Comparison of ENCODE assay signal across 4 worm cellular contexts in genomic region chrII:643733-644132, ce11.
TF ChIP-seq lines count a peak whose summit lies in the region.

No protein-coding gene starts in this region.

TF ChIP-seq in whole organism, early embryonic, 17 proteins besides CTCF, POLR2A, EP300 and RAD21:
- no peak for TF ChIP-seq tbx-37 (GFP tag; conservative IDR thresholded peaks at IDR 0.05; lab: Robert Waterston, UW)
- TF ChIP-seq scrt-1 (GFP tag; IDR thresholded peaks at IDR 0.05; lab: Robert Waterston, UW), result 0 out of 2 replicates have a peak, but pooled peaks have one; percentile 26
- peak; percentile 73 for TF ChIP-seq ceh-36 (tag; optimal IDR thresholded peaks at IDR 0.05; lab: Kevin White, UChicago)
- no peak for TF ChIP-seq tra-4 (tag; optimal IDR thresholded peaks at IDR 0.05; lab: Kevin White, UChicago)

TF ChIP-seq in whole organism, late embryonic, 69 proteins besides CTCF, POLR2A, EP300 and RAD21:
- no peak for TF ChIP-seq ref-2 (tag; optimal IDR thresholded peaks at IDR 0.05; lab: Kevin White, UChicago)
- no peak for TF ChIP-seq T23F11.4 (GFP tag; optimal IDR thresholded peaks at IDR 0.05; lab: Kevin White, UChicago)
- TF ChIP-seq dve-1 (tag; optimal IDR thresholded peaks at IDR 0.05; lab: Kevin White, UChicago), result peak; percentile 80

TF ChIP-seq in whole organism, midembryonic, 9 proteins besides CTCF, POLR2A, EP300 and RAD21:
- TF ChIP-seq flt-1 (GFP tag; IDR thresholded peaks at IDR 0.05; lab: Robert Waterston, UW), result no peak
- no peak for TF ChIP-seq tab-1 (GFP tag; IDR thresholded peaks at IDR 0.05; lab: Robert Waterston, UW)
- 0 out of 2 replicates have a peak, but pooled peaks have one; percentile 20 for TF ChIP-seq ztf-29 (GFP tag; IDR thresholded peaks at IDR 0.05; lab: Robert Waterston, UW)

TF ChIP-seq in whole organism, mixed stage, embryonic, 35 proteins besides CTCF, POLR2A, EP300 and RAD21:
- TF ChIP-seq unc-62 (GFP tag; optimal IDR thresholded peaks at IDR 0.05; lab: Kevin White, UChicago) (no peak), ham-2 (GFP tag; optimal IDR thresholded peaks at IDR 0.05; lab: Kevin White, UChicago) (peak; percentile 9)
